Fruit fly (Drosophila melanogaster): ENCODE measurements around the gene Liprin-beta.
A peak's percentile ranks its signal among the peaks of the same experiment; 100 is the strongest.

DNA sequence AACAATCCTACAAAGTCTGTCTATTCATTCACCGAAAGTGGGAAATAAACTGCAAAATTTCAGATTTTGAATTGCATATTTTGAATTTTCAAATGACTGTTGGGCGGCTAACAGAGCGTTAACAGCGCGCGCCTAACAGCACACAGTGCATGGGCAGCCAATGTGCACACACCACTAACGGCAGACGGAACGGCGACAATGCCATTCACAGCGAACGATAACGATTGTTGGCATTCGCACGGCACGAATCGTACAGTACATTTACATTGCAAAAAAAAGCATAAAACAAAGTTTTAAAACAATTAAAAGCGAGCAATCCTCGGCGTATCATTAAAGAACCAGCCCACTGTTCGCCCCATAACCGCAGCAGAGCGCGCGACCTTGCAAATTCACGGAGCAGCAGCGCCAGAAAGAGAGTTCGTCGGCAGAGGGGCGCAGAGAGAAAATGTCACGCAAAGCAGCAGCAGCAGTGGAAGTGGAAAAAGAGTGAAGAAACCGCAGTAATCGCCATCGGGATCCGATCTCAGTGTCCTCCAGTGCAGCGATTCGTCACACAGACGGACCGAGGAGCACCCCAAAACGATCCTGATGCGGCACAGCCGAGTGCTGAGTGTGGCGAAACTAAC is 10.5 kb upstream of the Liprin-beta start, which contains the start of gene Spt20:
- peak; percentile 29 to 49 for TF ChIP-seq CTCF (optimal IDR thresholded peaks at IDR 0.05)
- TF ChIP-seq CG8478 (optimal IDR thresholded peaks at IDR 0.05) = no peak
